Worm (Caenorhabditis elegans) whole organism, young adult: ENCODE results near the gene nlp-56.

Experiments
- F10E7.11 ChIP-seq: sonication (generic microtip); optimal IDR thresholded peaks from 2 replicates; lab custom pipeline; 2017; ENCODE audit warnings: mild to moderate bottlenecking, missing genetic modification characterization, moderate library complexity, missing compliant biosample characterization
- hmg-1.2 ChIP-seq: fragments of 200-800 bp; sonication (Bioruptor generic); IDR thresholded peaks from 2 replicates; pipeline ENCODE4 v1.3.6; 2022; ENCODE audit warnings: missing genetic modification reagents, missing genetic modification characterization, missing compliant biosample characterization
- let-526 ChIP-seq: fragments of 200-800 bp; sonication (Bioruptor generic); IDR thresholded peaks from 2 replicates; pipeline ENCODE4 v1.3.6; 2022; ENCODE audit warnings: missing genetic modification reagents, missing genetic modification characterization, missing compliant biosample characterization
- lin-35 ChIP-seq, 3 experiments: fragments of 150-350 bp in 2 of 3; sonication (generic microtip) in 1 of 3; optimal IDR thresholded peaks; 2 replicates each; lab custom pipeline; 2014 to 2018; ENCODE audit warnings: missing biosample characterization in 3 of 3, missing genetic modification characterization in 3 of 3, missing genetic modification reagents in 3 of 3
- mxl-1 ChIP-seq: sonication (generic microtip); optimal IDR thresholded peaks from 2 replicates; lab custom pipeline; 2016; ENCODE audit warnings: missing genetic modification characterization, missing compliant biosample characterization

DNA sequence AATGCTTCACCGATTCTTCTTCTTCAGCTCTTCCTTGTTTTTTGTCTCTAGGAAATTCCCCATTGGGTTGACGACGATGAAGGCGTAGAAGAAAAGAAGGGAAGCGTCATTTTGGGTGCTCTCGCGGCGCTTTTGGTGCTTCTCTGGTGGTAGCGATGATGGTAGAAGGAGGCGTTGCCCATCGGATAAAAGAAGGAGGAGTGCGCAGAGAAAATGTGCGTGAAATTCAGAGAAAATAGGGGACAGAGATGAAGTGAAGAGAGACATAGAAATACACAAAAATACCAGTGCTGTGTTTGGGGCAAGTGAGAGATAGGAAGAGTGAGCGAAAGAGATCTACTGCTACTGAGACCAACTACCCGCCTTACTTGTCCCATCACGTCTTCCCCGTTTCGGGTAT, 22.4 kb upstream of the nlp-56 start, which contains the start of gene oig-5:
- TF ChIP-seq mxl-1, result no peak
- no peak for TF ChIP-seq hmg-1.2 (GFP tag; lab: Robert Waterston, UW)
- no peak for TF ChIP-seq lin-35 (GFP tag; optimal IDR thresholded peaks at IDR 0.05; lab: Kevin White, UChicago)
- TF ChIP-seq F10E7.11 (tag; lab: Kevin White, UChicago), result no peak
- TF ChIP-seq let-526 (GFP tag; lab: Robert Waterston, UW), result no peak
